Fruit fly (Drosophila melanogaster) whole organism, embryonic: Measurements from ENCODE around the gene Lsp2.

ENCODE experiments used
- Abd-B ChIP-seq: fragments of 200-800 bp; sonication (Bioruptor generic); optimal IDR thresholded peaks from 2 replicates; lab custom pipeline; 2018; ENCODE audit warnings: missing biosample characterization, mild to moderate bottlenecking, missing genetic modification characterization, moderate library complexity
- Antp ChIP-seq: fragments of 200-800 bp; sonication (Bioruptor generic); optimal IDR thresholded peaks from 3 replicates; lab custom pipeline; 2016; ENCODE audit warnings: missing biosample characterization, missing genetic modification characterization
- CG13624 ChIP-seq: fragments of 200-800 bp; sonication (Bioruptor generic); optimal IDR thresholded peaks from 2 replicates; lab custom pipeline; 2016; ENCODE audit warnings: missing biosample characterization, missing genetic modification characterization
- CG14050 ChIP-seq: fragments of 200-800 bp; sonication (Bioruptor generic); IDR thresholded peaks from 3 replicates; pipeline ENCODE4 v1.3.6; 2022; ENCODE audit warnings: missing biosample characterization, missing genetic modification characterization
- CG17328 ChIP-seq: fragments of 200-800 bp; sonication (Bioruptor generic); IDR thresholded peaks from 2 replicates; pipeline ENCODE4 v1.3.6; 2022; ENCODE audit warnings: missing biosample characterization, missing genetic modification characterization
- CG1792 ChIP-seq: fragments of 200-800 bp; sonication (Bioruptor generic); optimal IDR thresholded peaks from 2 replicates; lab custom pipeline; 2016; ENCODE audit warnings: missing biosample characterization, missing genetic modification characterization
- CG1832 ChIP-seq: fragments of 200-800 bp; sonication (Bioruptor generic); optimal IDR thresholded peaks from 2 replicates; lab custom pipeline; 2017; ENCODE audit warnings: missing biosample characterization, mild to moderate bottlenecking, missing genetic modification characterization, inconsistent platforms
- CG2129 ChIP-seq: fragments of 200-800 bp; sonication (Bioruptor generic); IDR thresholded peaks from 2 replicates; pipeline ENCODE4 v1.3.6; 2022; ENCODE audit warnings: missing biosample characterization, missing genetic modification characterization; ENCODE audit not compliant: partially characterized antibody
- CG2199 ChIP-seq: fragments of 200-800 bp; sonication (Bioruptor generic); IDR thresholded peaks from 3 replicates; pipeline ENCODE4 v1.3.6; 2022; ENCODE audit warnings: missing biosample characterization, missing genetic modification characterization
- CG30020 ChIP-seq: fragments of 200-800 bp; optimal IDR thresholded peaks from 2 replicates; lab custom pipeline; 2019; ENCODE audit warnings: missing biosample characterization, mild to moderate bottlenecking, missing genetic modification characterization, moderate library complexity
- CG30431 ChIP-seq: fragments of 200-800 bp; sonication (Bioruptor generic); optimal IDR thresholded peaks from 2 replicates; lab custom pipeline; 2017; ENCODE audit warnings: missing biosample characterization, missing genetic modification characterization
- CG4730 ChIP-seq: fragments of 200-800 bp; sonication (Bioruptor generic); IDR thresholded peaks from 2 replicates; pipeline ENCODE4 v1.3.6; 2022; ENCODE audit warnings: missing biosample characterization, missing genetic modification characterization
- CG4854 ChIP-seq: fragments of 200-800 bp; sonication (Bioruptor generic); optimal IDR thresholded peaks from 2 replicates; lab custom pipeline; 2016; ENCODE audit warnings: missing biosample characterization, missing genetic modification characterization, inconsistent platforms
- CG6175 ChIP-seq: fragments of 200-800 bp; sonication (Bioruptor generic); IDR thresholded peaks from 3 replicates; pipeline ENCODE4 v1.3.6; 2022; ENCODE audit warnings: missing biosample characterization, missing genetic modification characterization
- CG6272 ChIP-seq: fragments of 200-800 bp; sonication (Bioruptor generic); IDR thresholded peaks from 2 replicates; pipeline ENCODE4 v1.3.6; 2022; ENCODE audit warnings: missing biosample characterization, missing genetic modification characterization
- CG6765 ChIP-seq: fragments of 200-800 bp; sonication (Bioruptor generic); optimal IDR thresholded peaks from 3 replicates; lab custom pipeline; 2017; ENCODE audit warnings: missing biosample characterization, mild to moderate bottlenecking, missing genetic modification characterization
- CG7745 ChIP-seq: fragments of 200-800 bp; sonication (Bioruptor generic); optimal IDR thresholded peaks from 2 replicates; lab custom pipeline; 2018; ENCODE audit warnings: missing biosample characterization, mild to moderate bottlenecking, missing genetic modification characterization, moderate library complexity
- CG7839 ChIP-seq: fragments of 200-800 bp; sonication (Bioruptor generic); optimal IDR thresholded peaks from 3 replicates; lab custom pipeline; 2018; ENCODE audit warnings: missing biosample characterization, mild to moderate bottlenecking, missing genetic modification characterization, moderate library complexity
- CG8765 ChIP-seq: fragments of 200-800 bp; sonication (Bioruptor generic); IDR thresholded peaks from 2 replicates; pipeline ENCODE4 v1.3.6; 2022; ENCODE audit warnings: missing biosample characterization, missing genetic modification characterization
- CG8924 ChIP-seq: fragments of 200-800 bp; optimal IDR thresholded peaks from 3 replicates; lab custom pipeline; 2019; ENCODE audit warnings: missing biosample characterization, mild to moderate bottlenecking, missing genetic modification characterization, moderate library complexity
- Dad ChIP-seq: fragments of 200-800 bp; sonication (Bioruptor generic); optimal IDR thresholded peaks from 3 replicates; lab custom pipeline; 2016; ENCODE audit warnings: missing biosample characterization, missing genetic modification characterization
- Dfd ChIP-seq, 2 experiments: fragments of >200 bp; optimal IDR thresholded peaks; 2 replicates each; lab custom pipeline; 2017; ENCODE audit warnings: missing biosample characterization in 2 of 2, missing genetic modification characterization in 2 of 2
- Dref ChIP-seq: fragments of 200-800 bp; sonication (Bioruptor generic); IDR thresholded peaks from 2 replicates; pipeline ENCODE4 v1.3.6; 2022; ENCODE audit warnings: missing biosample characterization, missing genetic modification characterization
- E2f2 ChIP-seq: fragments of 200-800 bp; sonication (Bioruptor generic); IDR thresholded peaks from 2 replicates; pipeline ENCODE4 v1.3.6; 2022; ENCODE audit warnings: missing biosample characterization, missing genetic modification characterization
- ERR ChIP-seq: fragments of 200-800 bp; sonication (Bioruptor generic); optimal IDR thresholded peaks from 2 replicates; lab custom pipeline; 2016; ENCODE audit warnings: missing biosample characterization, missing genetic modification characterization
- Ets65A ChIP-seq: fragments of 200-800 bp; sonication (Bioruptor generic); peaks from one replicate; lab custom pipeline; 2016; ENCODE audit warnings: missing biosample characterization, missing genetic modification characterization
- Fer1 ChIP-seq: fragments of 200-800 bp; sonication (Bioruptor generic); optimal IDR thresholded peaks from 2 replicates; lab custom pipeline; 2017; ENCODE audit warnings: missing biosample characterization, mild to moderate bottlenecking, missing genetic modification characterization
- Gsc ChIP-seq: fragments of 200-800 bp; sonication (Bioruptor generic); IDR thresholded peaks from 2 replicates; pipeline ENCODE4 v1.3.6; 2022; ENCODE audit warnings: missing biosample characterization, missing genetic modification characterization
- Kr ChIP-seq: fragments of 200-800 bp; sonication (Bioruptor generic); optimal IDR thresholded peaks from 2 replicates; lab custom pipeline; 2017; ENCODE audit warnings: missing biosample characterization, mild to moderate bottlenecking, missing genetic modification characterization
- Mes4 ChIP-seq: fragments of 200-800 bp; sonication (Bioruptor generic); optimal IDR thresholded peaks from 2 replicates; lab custom pipeline; 2016; ENCODE audit warnings: missing biosample characterization, missing genetic modification characterization
- Opbp ChIP-seq: fragments of 200-800 bp; sonication (Bioruptor generic); IDR thresholded peaks from 3 replicates; pipeline ENCODE4 v1.3.6; 2022; ENCODE audit warnings: missing biosample characterization, missing genetic modification characterization; ENCODE audit not compliant: partially characterized antibody
- Rx ChIP-seq: fragments of 200-800 bp; sonication (Bioruptor generic); IDR thresholded peaks from 2 replicates; pipeline ENCODE4 v1.3.6; 2022; ENCODE audit warnings: missing biosample characterization, missing genetic modification characterization
- Sox102F ChIP-seq: fragments of 200-800 bp; sonication (Bioruptor generic); optimal IDR thresholded peaks from 2 replicates; lab custom pipeline; 2018; ENCODE audit warnings: missing biosample characterization, mild to moderate bottlenecking, missing genetic modification characterization, moderate library complexity
- Taf1 ChIP-seq: fragments of 200-800 bp; sonication (Bioruptor generic); IDR thresholded peaks from 2 replicates; pipeline ENCODE4 v1.3.6; 2022; ENCODE audit warnings: missing biosample characterization, missing genetic modification characterization
- Usf ChIP-seq: fragments of 200-800 bp; sonication (Bioruptor generic); optimal IDR thresholded peaks from 2 replicates; lab custom pipeline; 2017; ENCODE audit warnings: missing genotype, missing biosample characterization, missing genetic modification characterization
- Xbp1 ChIP-seq: fragments of 200-800 bp; sonication (Bioruptor generic); optimal IDR thresholded peaks from 3 replicates; lab custom pipeline; 2016; ENCODE audit warnings: missing biosample characterization, mild to moderate bottlenecking, missing genetic modification characterization
- dmrt11E ChIP-seq: fragments of 200-800 bp; sonication (Bioruptor generic); optimal IDR thresholded peaks from 3 replicates; lab custom pipeline; 2018; ENCODE audit warnings: missing biosample characterization, mild to moderate bottlenecking, missing genetic modification characterization, moderate library complexity
- dpn ChIP-seq, 2 experiments: fragments of 200-800 bp; sonication (Bioruptor generic); optimal IDR thresholded peaks; 3 replicates each; lab custom pipeline; 2016; ENCODE audit warnings: missing biosample characterization in 2 of 2, missing genetic modification characterization in 2 of 2
- dysf ChIP-seq: fragments of 200-800 bp; sonication (Bioruptor generic); IDR thresholded peaks from 3 replicates; pipeline ENCODE4 v1.3.6; 2022; ENCODE audit warnings: missing biosample characterization, missing genetic modification characterization
- emc ChIP-seq: fragments of 200-800 bp; sonication (Bioruptor generic); optimal IDR thresholded peaks from 2 replicates; lab custom pipeline; 2016; ENCODE audit warnings: missing biosample characterization, missing genetic modification characterization
- fd102C ChIP-seq: fragments of 200-800 bp; sonication (Bioruptor generic); optimal IDR thresholded peaks from 2 replicates; lab custom pipeline; 2018; ENCODE audit warnings: missing biosample characterization, mild to moderate bottlenecking, missing genetic modification characterization, moderate library complexity
- hb ChIP-seq: fragments of 200-800 bp; sonication (Bioruptor generic); IDR thresholded peaks from 3 replicates; pipeline ENCODE4 v1.3.6; 2022; ENCODE audit warnings: missing biosample characterization, missing genetic modification characterization; ENCODE audit not compliant: partially characterized antibody
- maf-S ChIP-seq: fragments of 200-800 bp; sonication (Bioruptor generic); optimal IDR thresholded peaks from 2 replicates; lab custom pipeline; 2016; ENCODE audit warnings: missing biosample characterization, missing genetic modification characterization
- mirr ChIP-seq: fragments of 200-800 bp; sonication (Bioruptor generic); optimal IDR thresholded peaks from 3 replicates; lab custom pipeline; 2018; ENCODE audit warnings: missing biosample characterization, mild to moderate bottlenecking, missing genetic modification characterization
- phol ChIP-seq: fragments of 200-800 bp; sonication (Bioruptor generic); optimal IDR thresholded peaks from 3 replicates; lab custom pipeline; 2018; ENCODE audit warnings: missing biosample characterization, mild to moderate bottlenecking, missing genetic modification characterization, moderate library complexity
- sima ChIP-seq: fragments of 200-800 bp; sonication (Bioruptor generic); optimal IDR thresholded peaks from 2 replicates; lab custom pipeline; 2016; ENCODE audit warnings: missing biosample characterization, missing genetic modification characterization
- slp2 ChIP-seq: fragments of 200-800 bp; sonication (Bioruptor generic); optimal IDR thresholded peaks from 2 replicates; lab custom pipeline; 2016; ENCODE audit warnings: missing biosample characterization, missing genetic modification characterization
- toy ChIP-seq: fragments of 200-800 bp; sonication (Bioruptor generic); IDR thresholded peaks from 2 replicates; pipeline ENCODE4 v1.3.6; 2022; ENCODE audit warnings: missing biosample characterization, missing genetic modification characterization
- zen ChIP-seq: fragments of 200-800 bp; sonication (Bioruptor generic); optimal IDR thresholded peaks from 3 replicates; lab custom pipeline; 2018; ENCODE audit warnings: missing biosample characterization, mild to moderate bottlenecking, missing genetic modification characterization, moderate library complexity
- zfh1 ChIP-seq: fragments of 200-800 bp; sonication (Bioruptor generic); IDR thresholded peaks from 3 replicates; pipeline ENCODE4 v1.3.6; 2022; ENCODE audit warnings: missing biosample characterization, missing genetic modification characterization

The Lsp2 gene

DNA sequence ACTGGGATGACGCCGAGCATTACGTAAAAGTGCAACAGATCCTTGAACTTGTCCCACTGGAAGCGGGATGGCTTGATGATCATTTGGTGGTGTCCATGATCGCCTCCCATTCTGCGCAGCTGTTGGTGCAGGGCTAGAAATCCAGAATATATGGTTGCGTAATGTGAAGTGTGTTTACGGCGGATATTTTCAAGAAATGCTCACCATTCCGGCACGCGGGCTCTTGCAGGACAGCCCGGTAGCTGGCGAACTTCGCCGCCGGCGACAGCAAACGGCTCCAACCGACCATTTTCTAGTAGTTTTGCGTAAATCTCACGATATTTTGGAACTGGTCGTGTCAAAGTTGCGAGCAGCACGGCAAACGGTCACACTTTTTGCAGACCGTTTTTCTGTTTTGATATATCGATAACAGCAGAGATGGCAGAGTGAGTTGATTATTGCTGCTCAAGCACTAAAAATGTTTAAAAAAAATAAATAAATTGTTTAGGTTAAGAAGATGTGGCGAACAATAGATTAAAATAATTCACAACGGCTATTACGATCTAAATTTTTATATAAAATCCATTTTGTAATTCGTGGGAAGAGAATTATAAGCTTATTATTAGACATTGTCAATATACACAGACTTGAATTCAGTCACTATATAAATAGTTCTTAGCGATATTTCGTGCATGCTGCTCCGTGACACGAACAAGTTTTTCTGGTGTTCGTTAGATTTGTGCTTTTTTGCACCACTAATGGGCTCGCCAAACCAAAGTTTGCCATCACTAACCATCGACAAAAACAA lies 9.1 kb downstream of the Lsp2 start, which contains the start of the genes ND-SGDH and RhoGAP68F (continued):
- TF ChIP-seq slp2 (peak; percentile 58), Dfd (GFP tag; optimal IDR thresholded peaks at IDR 0.05; lab: Kevin White, UChicago) (no peak), Opbp (GFP tag; lab: Robert Waterston, UW) (peak; percentile 85), CG30431 (GFP tag; lab: Kevin White, UChicago) (peak; percentile 49), Mes4 (peak; percentile 37), Kr (GFP tag; lab: Kevin White, UChicago) (no peak), Abd-B (GFP tag; lab: Kevin White, UChicago) (peak; percentile 90), E2f2 (GFP tag; lab: Robert Waterston, UW) (no peak), dysf (GFP tag; lab: Robert Waterston, UW) (peak; percentile 80), CG8765 (GFP tag; lab: Robert Waterston, UW) (no peak), Usf (GFP tag; lab: Kevin White, UChicago) (peak; percentile 52), phol (tag; lab: Kevin White, UChicago) (peak; percentile 83), Dref (GFP tag; lab: Robert Waterston, UW) (peak; percentile 64), hb (GFP tag; lab: Robert Waterston, UW) (peak; percentile 95), CG8924 (peak; percentile 69), fd102C (GFP tag; lab: Kevin White, UChicago) (no peak), CG17328 (GFP tag; lab: Robert Waterston, UW) (peak; percentile 20; the same call in 1 of the 2 replicates), CG1792 (GFP tag; lab: Kevin White, UChicago) (peak; percentile 17), CG2129 (peak; percentile 84), CG4730 (peak; percentile 32; the same call in 1 of the 2 replicates), CG13624 (GFP tag; lab: Kevin White, UChicago) (peak; percentile 69), emc (GFP tag; lab: Kevin White, UChicago) (peak; percentile 22), CG14050 (GFP tag; lab: Robert Waterston, UW) (no peak), Gsc (GFP tag; lab: Robert Waterston, UW) (no peak), CG6272 (peak; percentile 83; the same call in 1 of the 2 replicates), toy (peak; percentile 42; the same call in 1 of the 2 replicates), Taf1 (GFP tag; lab: Robert Waterston, UW) (peak; percentile 29; the same call in 1 of the 2 replicates), Fer1 (GFP tag; lab: Kevin White, UChicago) (peak; percentile 30), CG4854 (GFP tag; lab: Kevin White, UChicago) (peak; percentile 54), CG6175 (GFP tag; lab: Robert Waterston, UW) (0 out of 3 replicates have a peak, but pooled peaks have one; percentile 52), mirr (GFP tag; lab: Kevin White, UChicago) (no peak), Ets65A (GFP tag; lab: Kevin White, UChicago) (peak; percentile 95), Rx (GFP tag; lab: Robert Waterston, UW) (no peak; the same call in 1 of the 2 replicates), CG2199 (GFP tag; lab: Robert Waterston, UW) (no peak), ERR (GFP tag; lab: Kevin White, UChicago) (no peak), CG6765 (GFP tag; lab: Kevin White, UChicago) (no peak), Xbp1 (peak; percentile 83), CG30020 (tag; lab: Kevin White, UChicago) (peak; percentile 77), Sox102F (GFP tag; lab: Kevin White, UChicago) (peak; percentile 63), CG7839 (peak; percentile 77), dmrt11E (tag; lab: Kevin White, UChicago) (peak; percentile 70), sima (GFP tag; lab: Kevin White, UChicago) (no peak), Antp (peak; percentile 63), CG7745 (tag; lab: Kevin White, UChicago) (no peak), zen (peak; percentile 54), Dad (GFP tag; lab: Kevin White, UChicago) (peak; percentile 69), dpn (GFP tag; optimal IDR thresholded peaks at IDR 0.05; lab: Kevin White, UChicago) (peak; percentile 55 to 77), zfh1 (peak; percentile 60; the same call in 2 of the 3 replicates), maf-S (GFP tag; lab: Kevin White, UChicago) (peak; percentile 68), CG1832 (GFP tag; lab: Kevin White, UChicago) (no peak)
